Fruit fly (Drosophila melanogaster): ENCODE data around the gene Non2.
A peak's percentile ranks its signal among the peaks of the same experiment; 100 is the strongest.

The Non2 gene

dm6 chr3L:2763762-2764161 is 3.0 kb upstream of the Non2 start (continued):
- TF ChIP-seq Usf (GFP tag; optimal IDR thresholded peaks at IDR 0.05) (no peak), CHES-1-like (GFP tag; optimal IDR thresholded peaks at IDR 0.05) (no peak), lmd (GFP tag; IDR thresholded peaks at IDR 0.05) (peak; percentile 58; the same call in 1 of the 2 replicates), CG10274 (GFP tag; optimal IDR thresholded peaks at IDR 0.05) (no peak), HLH4C (GFP tag; IDR thresholded peaks at IDR 0.05; ENCODE audit: partially characterized antibody) (no peak), Dad (GFP tag; optimal IDR thresholded peaks at IDR 0.05) (no peak), CG18619 (GFP tag; optimal IDR thresholded peaks at IDR 0.05) (no peak), ATbp (GFP tag; optimal IDR thresholded peaks at IDR 0.05) (no peak), Max (GFP tag; optimal IDR thresholded peaks at IDR 0.05) (no peak), CG9932 (GFP tag; IDR thresholded peaks at IDR 0.05) (peak; percentile 67), CG2889 (GFP tag; IDR thresholded peaks at IDR 0.05) (no peak), CG6175 (GFP tag; IDR thresholded peaks at IDR 0.05) (no peak), Bgb (GFP tag; IDR thresholded peaks at IDR 0.05; ENCODE audit: partially characterized antibody) (no peak), zen (tag; optimal IDR thresholded peaks at IDR 0.05) (no peak), knrl (GFP tag; IDR thresholded peaks at IDR 0.05; ENCODE audit: partially characterized antibody) (no peak), CG14441 (GFP tag; IDR thresholded peaks at IDR 0.05) (peak; percentile 50), zfh1 (GFP tag; IDR thresholded peaks at IDR 0.05) (peak; percentile 40; the same call in 1 of the 3 replicates), CG6654 (GFP tag; optimal IDR thresholded peaks at IDR 0.05) (no peak), CG30403 (GFP tag; optimal IDR thresholded peaks at IDR 0.05) (peak; percentile 12), CG2199 (GFP tag; IDR thresholded peaks at IDR 0.05) (no peak), grn (GFP tag; optimal IDR thresholded peaks at IDR 0.05) (no peak), CG3726 (GFP tag; IDR thresholded peaks at IDR 0.05) (no peak), trem (tag; optimal IDR thresholded peaks at IDR 0.05) (no peak), Taf1 (GFP tag; IDR thresholded peaks at IDR 0.05) (no peak), sr (GFP tag; IDR thresholded peaks at IDR 0.05) (peak; percentile 70; the same call in 2 of the 3 replicates), TFAM (GFP tag; optimal IDR thresholded peaks at IDR 0.05) (no peak), sens (GFP tag) (peak; percentile 56), CG2129 (GFP tag; IDR thresholded peaks at IDR 0.05; ENCODE audit: partially characterized antibody) (no peak), CG14050 (GFP tag; IDR thresholded peaks at IDR 0.05) (0 out of 3 replicates have a peak, but pooled peaks have one; percentile 11), gce (GFP tag; IDR thresholded peaks at IDR 0.05) (0 out of 3 replicates have a peak, but pooled peaks have one; percentile 8), lov (optimal IDR thresholded peaks at IDR 0.05) (no peak), lov (GFP tag; IDR thresholded peaks at IDR 0.05) (no peak), CoRest (tag; optimal IDR thresholded peaks at IDR 0.05) (peak; percentile 2), dpn (GFP tag; optimal IDR thresholded peaks at IDR 0.05) (no peak), CG6813 (GFP tag; optimal IDR thresholded peaks at IDR 0.05) (no peak), CG14710 (tag; optimal IDR thresholded peaks at IDR 0.05) (no peak), Rfx (GFP tag; IDR thresholded peaks at IDR 0.05) (peak; percentile 64), CG6689 (GFP tag; IDR thresholded peaks at IDR 0.05) (peak; percentile 48; the same call in 1 of the 2 replicates), Nf-YB (GFP tag; optimal IDR thresholded peaks at IDR 0.05) (no peak), bsh (GFP tag; optimal IDR thresholded peaks at IDR 0.05) (no peak), CG4730 (GFP tag; IDR thresholded peaks at IDR 0.05) (no peak), salm (tag; optimal IDR thresholded peaks at IDR 0.05) (no peak), pita (GFP tag; optimal IDR thresholded peaks at IDR 0.05) (no peak), CG34422 (GFP tag; IDR thresholded peaks at IDR 0.05) (0 out of 3 replicates have a peak, but pooled peaks have one; percentile 39), hkb (optimal IDR thresholded peaks at IDR 0.05) (no peak), hkb (GFP tag; IDR thresholded peaks at IDR 0.05) (0 out of 2 replicates have a peak, but pooled peaks have one; percentile 27), sisA (GFP tag; IDR thresholded peaks at IDR 0.05) (peak; percentile 29; the same call in 1 of the 2 replicates), tx (GFP tag; optimal IDR thresholded peaks at IDR 0.05) (no peak), CG17361 (GFP tag; IDR thresholded peaks at IDR 0.05) (0 out of 3 replicates have a peak, but pooled peaks have one; percentile 33), Ssrp (tag; optimal IDR thresholded peaks at IDR 0.05) (no peak), CG4820 (GFP tag; optimal IDR thresholded peaks at IDR 0.05) (no peak), Spps (tag; optimal IDR thresholded peaks at IDR 0.05) (no peak)

Measured in whole organism, embryonic.